Fruit fly (Drosophila melanogaster): ENCODE data around the gene CG15628.

The CG15628 gene

dm6 chr2L:4811491-4812058 lies 10.0 kb upstream of the CG15628 start (continued):
- no peak for TF ChIP-seq CG13775 (GFP tag; optimal IDR thresholded peaks at IDR 0.05)
- TF ChIP-seq dimm (GFP tag; IDR thresholded peaks at IDR 0.05): no peak
- TF ChIP-seq Oli (tag; optimal IDR thresholded peaks at IDR 0.05): no peak
- TF ChIP-seq Nf-YC (tag; optimal IDR thresholded peaks at IDR 0.05): peak; percentile 100
- no peak for TF ChIP-seq CG6813 (GFP tag; optimal IDR thresholded peaks at IDR 0.05)
- TF ChIP-seq gro (GFP tag; optimal IDR thresholded peaks at IDR 0.05): peak; percentile 13
- TF ChIP-seq CG11398 (GFP tag; optimal IDR thresholded peaks at IDR 0.05): no peak
- TF ChIP-seq pan (optimal IDR thresholded peaks at IDR 0.05): no peak
- peak in 1 of 2 experiments; percentile 33 for TF ChIP-seq pan (GFP tag; optimal IDR thresholded peaks at IDR 0.05 in 1 of 2, IDR thresholded peaks at IDR 0.05 in 1 of 2)
- peak; percentile 71; the same call in 1 of the 2 replicates for TF ChIP-seq CG32772 (GFP tag; IDR thresholded peaks at IDR 0.05)
- TF ChIP-seq pb (GFP tag; optimal IDR thresholded peaks at IDR 0.05): no peak
- TF ChIP-seq Sry-δ (GFP tag; optimal IDR thresholded peaks at IDR 0.05): no peak
- no peak for TF ChIP-seq CG2875 (GFP tag; optimal IDR thresholded peaks at IDR 0.05)
- TF ChIP-seq ken (GFP tag; IDR thresholded peaks at IDR 0.05): no peak
- no peak for TF ChIP-seq ham (GFP tag; IDR thresholded peaks at IDR 0.05)
- TF ChIP-seq CG8290 (GFP tag; optimal IDR thresholded peaks at IDR 0.05): no peak
- TF ChIP-seq CG8290 (tag; optimal IDR thresholded peaks at IDR 0.05): peak in 1 of 2 experiments; percentile 77
- TF ChIP-seq bowl (GFP tag; IDR thresholded peaks at IDR 0.05): no peak
- no peak for TF ChIP-seq fu2 (GFP tag; optimal IDR thresholded peaks at IDR 0.05)
- no peak for TF ChIP-seq tup (GFP tag; optimal IDR thresholded peaks at IDR 0.05)
- TF ChIP-seq inv (GFP tag; IDR thresholded peaks at IDR 0.05; ENCODE audit: partially characterized antibody): peak; percentile 58
- peak; percentile 77 for TF ChIP-seq amos (GFP tag; IDR thresholded peaks at IDR 0.05; ENCODE audit: partially characterized antibody)
- no peak for TF ChIP-seq zfh1 (GFP tag; IDR thresholded peaks at IDR 0.05)
- no peak for TF ChIP-seq CG17328 (GFP tag; IDR thresholded peaks at IDR 0.05)
- no peak for TF ChIP-seq CG8765 (GFP tag; IDR thresholded peaks at IDR 0.05)
- 0 out of 3 replicates have a peak, but pooled peaks have one; percentile 35 for TF ChIP-seq z (GFP tag; IDR thresholded peaks at IDR 0.05)
- TF ChIP-seq CG5245 (GFP tag; optimal IDR thresholded peaks at IDR 0.05): no peak
- TF ChIP-seq nerfin-2 (GFP tag; IDR thresholded peaks at IDR 0.05; ENCODE audit: partially characterized antibody): peak; percentile 61
- TF ChIP-seq CG10366 (GFP tag; IDR thresholded peaks at IDR 0.05): no peak
- no peak for TF ChIP-seq eyg (GFP tag; optimal IDR thresholded peaks at IDR 0.05)
- no peak for TF ChIP-seq cad (GFP tag; optimal IDR thresholded peaks at IDR 0.05)
- no peak for TF ChIP-seq Sry-β (GFP tag; optimal IDR thresholded peaks at IDR 0.05)
- TF ChIP-seq CG10431 (GFP tag; optimal IDR thresholded peaks at IDR 0.05): no peak
- TF ChIP-seq NFAT (GFP tag; IDR thresholded peaks at IDR 0.05): peak; percentile 32; the same call in 1 of the 2 replicates
- TF ChIP-seq CG13894 (tag; optimal IDR thresholded peaks at IDR 0.05): peak; percentile 93
- TF ChIP-seq prd (optimal IDR thresholded peaks at IDR 0.05): no peak
- TF ChIP-seq prd (GFP tag; IDR thresholded peaks at IDR 0.05): no peak
- TF ChIP-seq grau (tag; optimal IDR thresholded peaks at IDR 0.05): no peak
- TF ChIP-seq CG34224 (GFP tag; IDR thresholded peaks at IDR 0.05; ENCODE audit: partially characterized antibody): peak; percentile 80
- no peak for TF ChIP-seq Xbp1 (GFP tag; optimal IDR thresholded peaks at IDR 0.05)
- TF ChIP-seq MESR4 (GFP tag; optimal IDR thresholded peaks at IDR 0.05): no peak
- TF ChIP-seq dm (GFP tag; optimal IDR thresholded peaks at IDR 0.05): no peak
- no peak for TF ChIP-seq D19B (GFP tag; optimal IDR thresholded peaks at IDR 0.05)
- TF ChIP-seq Poxn (GFP tag; IDR thresholded peaks at IDR 0.05): no peak
- TF ChIP-seq Meics (GFP tag; optimal IDR thresholded peaks at IDR 0.05): peak; percentile 85
- TF ChIP-seq yki (optimal IDR thresholded peaks at IDR 0.05): no peak
- TF ChIP-seq dysf (GFP tag; IDR thresholded peaks at IDR 0.05): no peak
- TF ChIP-seq oc (tag; optimal IDR thresholded peaks at IDR 0.05): peak; percentile 24
- TF ChIP-seq CG1602 (GFP tag; optimal IDR thresholded peaks at IDR 0.05): no peak
- no peak for TF ChIP-seq CG12942 (GFP tag; optimal IDR thresholded peaks at IDR 0.05)
- no peak for TF ChIP-seq eve (GFP tag; optimal IDR thresholded peaks at IDR 0.05)
- TF ChIP-seq CG42726 (GFP tag; IDR thresholded peaks at IDR 0.05; ENCODE audit: partially characterized antibody): peak; percentile 76
